Worm (Caenorhabditis elegans) whole organism, L4/young adult: ENCODE data around the gene gnrr-3.

Experiments used
- W03F9.2 ChIP-seq: fragments of 150-350 bp; optimal IDR thresholded peaks from 2 replicates; lab custom pipeline; 2014; ENCODE audit warnings: missing biosample characterization, missing genetic modification characterization
- dao-5 ChIP-seq: sonication (generic microtip); optimal IDR thresholded peaks from 2 replicates; lab custom pipeline; 2016; ENCODE audit warnings: missing genotype, missing genetic modification characterization, moderate library complexity, missing compliant biosample characterization
- him-1 ChIP-seq: sonication (generic microtip); optimal IDR thresholded peaks from 2 replicates; lab custom pipeline; 2016; ENCODE audit warnings: missing genotype, missing genetic modification reagents, missing genetic modification characterization, missing compliant biosample characterization

- TF ChIP-seq him-1 (tag; lab: Kevin White, UChicago) (no peak), dao-5 (tag; lab: Kevin White, UChicago) (no peak), W03F9.2 (no peak)
These were observed 45.9 kb downstream of the gnrr-3 start, which contains the start of gene flp-2 for ce11 chrX:10095145-10095544.
